Worm (Caenorhabditis elegans): ENCODE measurements around the gene F15E6.4.

DNA sequence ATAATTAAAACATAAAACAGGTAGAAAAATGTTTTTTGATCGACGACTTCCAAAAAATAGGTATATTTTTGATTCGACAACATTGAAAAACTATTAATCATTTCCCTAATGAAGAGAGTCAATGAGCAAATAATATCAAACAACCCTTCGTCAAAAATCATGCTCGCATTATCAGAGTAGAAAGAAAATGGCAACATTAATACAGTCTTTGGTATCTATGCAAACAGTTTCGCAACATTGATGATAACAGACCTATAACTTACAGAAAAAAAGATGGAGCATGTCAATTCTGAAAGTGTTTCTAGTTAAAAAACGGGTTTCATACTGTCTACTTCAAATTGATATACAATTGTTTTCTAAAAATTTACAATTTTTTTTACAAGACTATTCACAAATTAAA is 6.3 kb upstream of the F15E6.4 start:
- no peak for TF ChIP-seq klf-2 (GFP tag; conservative IDR thresholded peaks at IDR 0.05)
- TF ChIP-seq cog-1 (tag; optimal IDR thresholded peaks at IDR 0.05): no peak
- TF ChIP-seq flt-1 (GFP tag; IDR thresholded peaks at IDR 0.05): no peak
- no peak for TF ChIP-seq med-1 (GFP tag; optimal IDR thresholded peaks at IDR 0.05; ENCODE audit: insufficient read depth)
- no peak for TF ChIP-seq ztf-29 (GFP tag; IDR thresholded peaks at IDR 0.05)
- no peak for TF ChIP-seq ref-1 (GFP tag; conservative IDR thresholded peaks at IDR 0.05)
- no peak for TF ChIP-seq ztf-23 (GFP tag; IDR thresholded peaks at IDR 0.05)
- no peak for TF ChIP-seq tab-1 (GFP tag; IDR thresholded peaks at IDR 0.05)
- TF ChIP-seq T22C8.4 (GFP tag; IDR thresholded peaks at IDR 0.05): no peak

Measured in whole organism, midembryonic.